Worm (Caenorhabditis elegans): Measurements from ENCODE around the gene klc-2.

The klc-2 gene

ce11 chrV:5581312-5581711, at the start of gene klc-2:
klc-2 (minus strand) TSS chrV:5581412.
- TF ChIP-seq ama-1 (optimal IDR thresholded peaks at IDR 0.05) (no peak), B0310.2 (tag; optimal IDR thresholded peaks at IDR 0.05) (no peak), hmg-4 (GFP tag; optimal IDR thresholded peaks at IDR 0.05) (no peak), hmbx-1 (tag; optimal IDR thresholded peaks at IDR 0.05) (no peak), pes-1 (GFP tag; IDR thresholded peaks at IDR 0.05) (no peak), F13C5.2 (tag; optimal IDR thresholded peaks at IDR 0.05) (no peak), flt-1 (GFP tag; IDR thresholded peaks at IDR 0.05) (no peak), tra-4 (tag; optimal IDR thresholded peaks at IDR 0.05) (no peak)

ce11 chrV:5630792-5631191, 49.6 kb upstream of the klc-2 start, which contains the start of gene acy-4:
acy-4 (minus strand) TSS chrV:5630892.
- no peak for TF ChIP-seq ama-1 (optimal IDR thresholded peaks at IDR 0.05)
- TF ChIP-seq ceh-36 (tag; optimal IDR thresholded peaks at IDR 0.05) = no peak
- TF ChIP-seq ets-7 (tag; optimal IDR thresholded peaks at IDR 0.05) = no peak
- no peak for TF ChIP-seq hmbx-1 (tag; optimal IDR thresholded peaks at IDR 0.05)
- no peak for TF ChIP-seq flt-1 (GFP tag; IDR thresholded peaks at IDR 0.05)
- no peak for TF ChIP-seq tbx-11 (GFP tag; IDR thresholded peaks at IDR 0.05)
- TF ChIP-seq tbx-37 (GFP tag; conservative IDR thresholded peaks at IDR 0.05) = no peak
- no peak for TF ChIP-seq sea-1 (GFP tag; conservative IDR thresholded peaks at IDR 0.05)
- no peak for TF ChIP-seq F13C5.2 (tag; optimal IDR thresholded peaks at IDR 0.05)

- TF ChIP-seq F13C5.2 (tag; optimal IDR thresholded peaks at IDR 0.05) (no peak), ama-1 (optimal IDR thresholded peaks at IDR 0.05) (no peak)
These were observed 46.8 kb upstream of the klc-2 start for ce11 chrV:5628014-5628413.

- no peak for TF ChIP-seq pes-1 (GFP tag; IDR thresholded peaks at IDR 0.05)
- TF ChIP-seq F13C5.2 (tag; optimal IDR thresholded peaks at IDR 0.05) = no peak
- no peak for TF ChIP-seq hmg-4 (GFP tag; optimal IDR thresholded peaks at IDR 0.05)
- no peak for TF ChIP-seq sea-1 (GFP tag; conservative IDR thresholded peaks at IDR 0.05)
- no peak for TF ChIP-seq tbx-11 (GFP tag; IDR thresholded peaks at IDR 0.05)
- no peak for TF ChIP-seq tra-4 (tag; optimal IDR thresholded peaks at IDR 0.05)
- no peak for TF ChIP-seq hmbx-1 (tag; optimal IDR thresholded peaks at IDR 0.05)
- no peak for TF ChIP-seq ama-1 (optimal IDR thresholded peaks at IDR 0.05)
- TF ChIP-seq B0310.2 (tag; optimal IDR thresholded peaks at IDR 0.05) = no peak
- no peak for TF ChIP-seq ceh-36 (tag; optimal IDR thresholded peaks at IDR 0.05)
- TF ChIP-seq tbx-37 (GFP tag; conservative IDR thresholded peaks at IDR 0.05) = no peak
- no peak for TF ChIP-seq flt-1 (GFP tag; IDR thresholded peaks at IDR 0.05)
- no peak for TF ChIP-seq ets-7 (tag; optimal IDR thresholded peaks at IDR 0.05)
- no peak for TF ChIP-seq hnd-1 (tag; optimal IDR thresholded peaks at IDR 0.05)
- TF ChIP-seq ceh-13 (GFP tag; optimal IDR thresholded peaks at IDR 0.05) = no peak
- TF ChIP-seq scrt-1 (GFP tag; IDR thresholded peaks at IDR 0.05) = no peak
- TF ChIP-seq aly-1 (tag; optimal IDR thresholded peaks at IDR 0.05) = no peak
These were observed 40.2 kb upstream of the klc-2 start, which contains the start of gene M03E7.1 for ce11 chrV:5621390-5621789. M03E7.1 (plus strand) TSS chrV:5621690.

ce11 chrV:5620040-5620439, 38.8 kb upstream of the klc-2 start, which contains the start of gene memb-2:
memb-2 (minus strand) TSS chrV:5620140.
- no peak for TF ChIP-seq sea-1 (GFP tag; conservative IDR thresholded peaks at IDR 0.05)
- no peak for TF ChIP-seq hmbx-1 (tag; optimal IDR thresholded peaks at IDR 0.05)

- TF ChIP-seq hmg-4 (GFP tag; optimal IDR thresholded peaks at IDR 0.05) = no peak
- TF ChIP-seq pes-1 (GFP tag; IDR thresholded peaks at IDR 0.05) = no peak
- no peak for TF ChIP-seq ama-1 (optimal IDR thresholded peaks at IDR 0.05)
- no peak for TF ChIP-seq tbx-37 (GFP tag; conservative IDR thresholded peaks at IDR 0.05)
- no peak for TF ChIP-seq F13C5.2 (tag; optimal IDR thresholded peaks at IDR 0.05)
- no peak for TF ChIP-seq sea-1 (GFP tag; conservative IDR thresholded peaks at IDR 0.05)
- no peak for TF ChIP-seq ceh-13 (GFP tag; optimal IDR thresholded peaks at IDR 0.05)
- no peak for TF ChIP-seq scrt-1 (GFP tag; IDR thresholded peaks at IDR 0.05)
- no peak for TF ChIP-seq flt-1 (GFP tag; IDR thresholded peaks at IDR 0.05)
- TF ChIP-seq tbx-11 (GFP tag; IDR thresholded peaks at IDR 0.05) = no peak
- TF ChIP-seq B0310.2 (tag; optimal IDR thresholded peaks at IDR 0.05) = no peak
- no peak for TF ChIP-seq hmbx-1 (tag; optimal IDR thresholded peaks at IDR 0.05)
- TF ChIP-seq hnd-1 (tag; optimal IDR thresholded peaks at IDR 0.05) = no peak
- no peak for TF ChIP-seq ets-7 (tag; optimal IDR thresholded peaks at IDR 0.05)
- no peak for TF ChIP-seq ceh-36 (tag; optimal IDR thresholded peaks at IDR 0.05)
- no peak for TF ChIP-seq aly-1 (tag; optimal IDR thresholded peaks at IDR 0.05)
These were observed 38.2 kb upstream of the klc-2 start for ce11 chrV:5619372-5619771.

- TF ChIP-seq tbx-37 (GFP tag; conservative IDR thresholded peaks at IDR 0.05) (no peak), F13C5.2 (tag; optimal IDR thresholded peaks at IDR 0.05) (no peak), sea-1 (GFP tag; conservative IDR thresholded peaks at IDR 0.05) (no peak), ceh-13 (GFP tag; optimal IDR thresholded peaks at IDR 0.05) (no peak), ets-7 (tag; optimal IDR thresholded peaks at IDR 0.05) (no peak), hmbx-1 (tag; optimal IDR thresholded peaks at IDR 0.05) (no peak), ceh-36 (tag; optimal IDR thresholded peaks at IDR 0.05) (no peak), tra-4 (tag; optimal IDR thresholded peaks at IDR 0.05) (no peak), aly-1 (tag; optimal IDR thresholded peaks at IDR 0.05) (no peak), flt-1 (GFP tag; IDR thresholded peaks at IDR 0.05) (no peak), scrt-1 (GFP tag; IDR thresholded peaks at IDR 0.05) (no peak), pes-1 (GFP tag; IDR thresholded peaks at IDR 0.05) (no peak), hmg-4 (GFP tag; optimal IDR thresholded peaks at IDR 0.05) (no peak), tbx-11 (GFP tag; IDR thresholded peaks at IDR 0.05) (no peak), ama-1 (optimal IDR thresholded peaks at IDR 0.05) (no peak), B0310.2 (tag; optimal IDR thresholded peaks at IDR 0.05) (no peak)
These were observed 36.1 kb upstream of the klc-2 start, which contains the start of gene M03E7.2 for ce11 chrV:5617301-5617700. M03E7.2 (plus strand) TSS chrV:5617601.

ce11 chrV:5614724-5615123, 33.5 kb upstream of the klc-2 start, which contains the start of gene M03E7.3:
M03E7.3 (plus strand) TSS chrV:5615024.
- TF ChIP-seq pes-1 (GFP tag; IDR thresholded peaks at IDR 0.05) (no peak), aly-1 (tag; optimal IDR thresholded peaks at IDR 0.05) (no peak), tbx-37 (GFP tag; conservative IDR thresholded peaks at IDR 0.05) (no peak), scrt-1 (GFP tag; IDR thresholded peaks at IDR 0.05) (no peak)
